Worm (Caenorhabditis elegans) whole organism, L4 larva: ENCODE results near the gene srd-46.

ENCODE experiments used
- F10B5.3 ChIP-seq: sonication (generic microtip); optimal IDR thresholded peaks from 2 replicates; lab custom pipeline; 2016; ENCODE audit warnings: mild to moderate bottlenecking, missing genetic modification characterization, missing compliant biosample characterization
- F37D6.2 ChIP-seq: sonication (generic microtip); optimal IDR thresholded peaks from 2 replicates; lab custom pipeline; 2016; ENCODE audit warnings: mild to moderate bottlenecking, missing genetic modification characterization, missing compliant biosample characterization
- T26A8.4 ChIP-seq: fragments of 200-800 bp; sonication (Bioruptor generic); IDR thresholded peaks from 2 replicates; pipeline ENCODE4 v1.3.6; 2022; ENCODE audit warnings: missing genetic modification characterization, missing compliant biosample characterization
- Y105C5A.15 ChIP-seq: fragments of 200-800 bp; sonication (Bioruptor generic); IDR thresholded peaks from 2 replicates; pipeline ENCODE4 v1.3.6; 2022; ENCODE audit warnings: missing genetic modification characterization, missing compliant biosample characterization
- ceh-20 ChIP-seq: fragments of 200-800 bp; sonication (Bioruptor generic); IDR thresholded peaks from 2 replicates; pipeline ENCODE4 v1.3.6; 2022; ENCODE audit warnings: missing genetic modification reagents, missing genetic modification characterization, missing compliant biosample characterization
- ceh-28 ChIP-seq: fragments of 150-350 bp; optimal IDR thresholded peaks from 2 replicates; lab custom pipeline; 2014; ENCODE audit warnings: missing biosample characterization, missing genetic modification reagents, missing genetic modification characterization
- ceh-32 ChIP-seq: sonication (generic microtip); optimal IDR thresholded peaks from 2 replicates; lab custom pipeline; 2016; ENCODE audit warnings: mild to moderate bottlenecking, missing genetic modification characterization, missing compliant biosample characterization; ENCODE audit not compliant: poor library complexity
- ceh-62 ChIP-seq: sonication (generic microtip); optimal IDR thresholded peaks from 2 replicates; lab custom pipeline; 2017; ENCODE audit warnings: missing biosample characterization, missing genetic modification characterization
- cey-2 ChIP-seq: sonication (generic microtip); optimal IDR thresholded peaks from 3 replicates; lab custom pipeline; 2017; ENCODE audit warnings: missing genetic modification characterization, mild to moderate bottlenecking, missing compliant biosample characterization, antibody characterized with exemption, borderline replicate concordance; ENCODE audit not compliant: insufficient read depth
- ctbp-1 ChIP-seq: fragments of 200-800 bp; sonication (Bioruptor generic); IDR thresholded peaks from 2 replicates; pipeline ENCODE4 v1.3.6; 2022; ENCODE audit warnings: missing genetic modification reagents, missing genetic modification characterization, missing compliant biosample characterization
- daf-19 ChIP-seq: fragments of 200-800 bp; sonication (Bioruptor generic); conservative IDR thresholded peaks from 2 replicates; pipeline ENCODE4 v1.3.6; 2022; ENCODE audit warnings: missing genetic modification characterization, missing compliant biosample characterization
- dmd-6 ChIP-seq: fragments of 200-800 bp; sonication (Bioruptor generic); IDR thresholded peaks from 2 replicates; pipeline ENCODE4 v1.3.6; 2022; ENCODE audit warnings: missing genetic modification reagents, missing genetic modification characterization, missing compliant biosample characterization
- dpl-1 ChIP-seq: fragments of 150-350 bp; optimal IDR thresholded peaks from 2 replicates; lab custom pipeline; 2014; ENCODE audit warnings: missing biosample characterization, missing genetic modification reagents, missing genetic modification characterization
- egl-27 ChIP-seq: sonication (generic microtip); optimal IDR thresholded peaks from 3 replicates; lab custom pipeline; 2017; ENCODE audit warnings: missing biosample characterization, missing genetic modification reagents, missing genetic modification characterization
- egl-43 ChIP-seq: fragments of 200-800 bp; sonication (Bioruptor generic); IDR thresholded peaks from 2 replicates; pipeline ENCODE4 v1.3.6; 2022; ENCODE audit warnings: missing genetic modification reagents, missing genetic modification characterization, missing compliant biosample characterization
- fkh-10 ChIP-seq: fragments of 150-350 bp; optimal IDR thresholded peaks from 2 replicates; lab custom pipeline; 2014; ENCODE audit warnings: missing biosample characterization, missing genetic modification reagents, missing genetic modification characterization
- gei-8 ChIP-seq: fragments of 200-800 bp; sonication (Bioruptor generic); optimal IDR thresholded peaks from 2 replicates; lab custom pipeline; 2018; ENCODE audit warnings: mild to moderate bottlenecking, missing genetic modification characterization, missing compliant biosample characterization
- hlh-11 ChIP-seq: fragments of 200-800 bp; sonication (Bioruptor generic); optimal IDR thresholded peaks from 2 replicates; lab custom pipeline; 2018; ENCODE audit warnings: mild to moderate bottlenecking, missing genetic modification characterization, missing compliant biosample characterization
- hlh-30 ChIP-seq: sonication (generic microtip); optimal IDR thresholded peaks from 2 replicates; lab custom pipeline; 2017; ENCODE audit warnings: antibody characterized with exemption, mild to moderate bottlenecking, missing genetic modification characterization, missing compliant biosample characterization; ENCODE audit not compliant: insufficient read depth
- hmg-1.1 ChIP-seq: fragments of 200-800 bp; sonication (Bioruptor generic); IDR thresholded peaks from 2 replicates; pipeline ENCODE4 v1.3.6; 2022; ENCODE audit warnings: missing genetic modification reagents, missing genetic modification characterization, missing compliant biosample characterization
- lim-7 ChIP-seq: fragments of 200-800 bp; sonication (Bioruptor generic); IDR thresholded peaks from 2 replicates; pipeline ENCODE4 v1.3.6; 2022; ENCODE audit warnings: missing genetic modification characterization, missing compliant biosample characterization
- lin-13 ChIP-seq: fragments of 150-350 bp; optimal IDR thresholded peaks from 2 replicates; lab custom pipeline; 2014; ENCODE audit warnings: missing biosample characterization, missing genetic modification reagents, missing genetic modification characterization
- lin-15B ChIP-seq: fragments of 150-350 bp; sonication (generic microtip); optimal IDR thresholded peaks from 3 replicates; lab custom pipeline; 2014; ENCODE audit warnings: missing biosample characterization, missing genetic modification characterization
- lsy-2 ChIP-seq, 2 experiments: fragments of 150-350 bp in 1 of 2; sonication (generic microtip) in 1 of 2; optimal IDR thresholded peaks; 2 replicates each; lab custom pipeline; 2014 to 2017; ENCODE audit warnings: missing biosample characterization in 2 of 2, missing genetic modification characterization in 2 of 2
- madf-9 ChIP-seq: fragments of 200-800 bp; sonication (Bioruptor generic); conservative IDR thresholded peaks from 2 replicates; pipeline ENCODE4 v1.3.6; 2022; ENCODE audit warnings: missing genetic modification reagents, missing genetic modification characterization, missing compliant biosample characterization
- mdl-1 ChIP-seq, 2 experiments: fragments of 150-350 bp in 1 of 2; sonication (generic microtip) in 1 of 2; optimal IDR thresholded peaks; 2 replicates each; lab custom pipeline; 2014 to 2017; ENCODE audit warnings: missing biosample characterization in 2 of 2, missing genetic modification characterization in 2 of 2
- mep-1 ChIP-seq: fragments of 150-350 bp; sonication (generic microtip); optimal IDR thresholded peaks from 3 replicates; lab custom pipeline; 2014; ENCODE audit warnings: missing biosample characterization, missing genetic modification characterization
- mxl-2 ChIP-seq: fragments of 200-800 bp; sonication (Bioruptor generic); conservative IDR thresholded peaks from 2 replicates; pipeline ENCODE4 v1.3.6; 2022; ENCODE audit warnings: missing genetic modification reagents, missing genetic modification characterization, missing compliant biosample characterization
- mxl-3 ChIP-seq: fragments of 200-800 bp; sonication (Bioruptor generic); optimal IDR thresholded peaks from 2 replicates; lab custom pipeline; 2018; ENCODE audit warnings: mild to moderate bottlenecking, missing genetic modification characterization, missing compliant biosample characterization
- nhr-102 ChIP-seq: sonication (generic microtip); optimal IDR thresholded peaks from 2 replicates; lab custom pipeline; 2016; ENCODE audit warnings: mild to moderate bottlenecking, missing genetic modification characterization, moderate library complexity, missing compliant biosample characterization
- nhr-11 ChIP-seq: fragments of 150-350 bp; optimal IDR thresholded peaks from 2 replicates; lab custom pipeline; 2014; ENCODE audit warnings: missing biosample characterization, missing genetic modification characterization
- nhr-111 ChIP-seq: fragments of 200-800 bp; sonication (Bioruptor generic); optimal IDR thresholded peaks from 2 replicates; lab custom pipeline; 2018; ENCODE audit warnings: mild to moderate bottlenecking, missing genetic modification characterization, missing compliant biosample characterization
- nhr-237 ChIP-seq: sonication (generic microtip); optimal IDR thresholded peaks from 2 replicates; lab custom pipeline; 2017; ENCODE audit warnings: missing biosample characterization, missing genetic modification characterization
- nhr-25 ChIP-seq: sonication (generic microtip); optimal IDR thresholded peaks from 2 replicates; lab custom pipeline; 2017; ENCODE audit warnings: missing genetic modification characterization, mild to moderate bottlenecking, missing compliant biosample characterization, antibody characterized with exemption, moderate library complexity, borderline replicate concordance; ENCODE audit not compliant: insufficient read depth
- nhr-28 ChIP-seq: fragments of 150-350 bp; optimal IDR thresholded peaks from 2 replicates; lab custom pipeline; 2014; ENCODE audit warnings: missing biosample characterization, missing genetic modification characterization
- nhr-41 ChIP-seq: fragments of 200-800 bp; sonication (Bioruptor generic); IDR thresholded peaks from 2 replicates; pipeline ENCODE4 v1.3.6; 2022; ENCODE audit warnings: missing genetic modification reagents, missing genetic modification characterization, missing compliant biosample characterization
- nhr-42 ChIP-seq: fragments of 200-800 bp; sonication (Bioruptor generic); IDR thresholded peaks from 2 replicates; pipeline ENCODE4 v1.3.6; 2022; ENCODE audit warnings: missing genetic modification characterization, missing compliant biosample characterization
- nhr-6 ChIP-seq: fragments of 150-350 bp; optimal IDR thresholded peaks from 2 replicates; lab custom pipeline; 2014; ENCODE audit warnings: missing biosample characterization, missing genetic modification characterization
- php-3 ChIP-seq: fragments of 200-800 bp; sonication (Bioruptor generic); IDR thresholded peaks from 2 replicates; pipeline ENCODE4 v1.3.6; 2022; ENCODE audit warnings: missing genetic modification reagents, missing genetic modification characterization, missing compliant biosample characterization
- rbr-2 ChIP-seq: sonication (generic microtip); optimal IDR thresholded peaks from 2 replicates; lab custom pipeline; 2016; ENCODE audit warnings: missing genotype, missing genetic modification characterization, missing compliant biosample characterization
- sdz-12 ChIP-seq: fragments of 200-800 bp; sonication (Bioruptor generic); optimal IDR thresholded peaks from 2 replicates; lab custom pipeline; 2018; ENCODE audit warnings: mild to moderate bottlenecking, missing genetic modification characterization, missing compliant biosample characterization
- snpc-4 ChIP-seq: fragments of 150-350 bp; optimal IDR thresholded peaks from 2 replicates; lab custom pipeline; 2014; ENCODE audit warnings: missing biosample characterization, missing genetic modification characterization
- spr-1 ChIP-seq: sonication (generic microtip); optimal IDR thresholded peaks from 2 replicates; lab custom pipeline; 2016; ENCODE audit warnings: mild to moderate bottlenecking, missing genetic modification characterization, missing compliant biosample characterization
- vab-7 ChIP-seq: fragments of 200-800 bp; sonication (Bioruptor generic); IDR thresholded peaks from 2 replicates; pipeline ENCODE4 v1.3.6; 2022; ENCODE audit warnings: missing genetic modification reagents, missing genetic modification characterization, missing compliant biosample characterization
- zfp-2 ChIP-seq: sonication (generic microtip); optimal IDR thresholded peaks from 2 replicates; lab custom pipeline; 2016; ENCODE audit warnings: mild to moderate bottlenecking, missing genetic modification characterization, missing compliant biosample characterization
- ztf-11 ChIP-seq: fragments of 150-350 bp; optimal IDR thresholded peaks from 2 replicates; lab custom pipeline; 2014; ENCODE audit warnings: missing biosample characterization, missing genetic modification characterization

srd-46 gene

ce11 chrX:12360444-12360843 lies 28.5 kb downstream of the srd-46 start, which contains the start of the genes nspc-15 and F19H6.6:
TSS of gene nspc-15 (plus strand) at chrX:12360744.
TSS of gene F19H6.6 (plus strand) at chrX:12360827.
- TF ChIP-seq dpl-1 (GFP tag; lab: Kevin White, UChicago) (no peak), daf-19 (GFP tag; lab: Robert Waterston, UW) (no peak), mep-1 (no peak), vab-7 (GFP tag; lab: Robert Waterston, UW) (no peak), egl-43 (GFP tag; lab: Robert Waterston, UW) (no peak), dmd-6 (GFP tag; lab: Robert Waterston, UW) (no peak), nhr-6 (tag; lab: Kevin White, UChicago) (no peak), rbr-2 (tag; lab: Kevin White, UChicago) (no peak), ztf-11 (tag; lab: Kevin White, UChicago) (no peak), hmg-1.1 (GFP tag; lab: Robert Waterston, UW) (no peak)

- peak; percentile 99 for TF ChIP-seq rbr-2 (tag; lab: Kevin White, UChicago)
- peak; percentile 89 for TF ChIP-seq mxl-3
- peak; percentile 95 for TF ChIP-seq F10B5.3 (tag; lab: Kevin White, UChicago)
- peak; percentile 84; the same call in 1 of the 2 replicates for TF ChIP-seq vab-7 (GFP tag; lab: Robert Waterston, UW)
- TF ChIP-seq mep-1, result peak; percentile 100
- TF ChIP-seq nhr-11 (tag; lab: Kevin White, UChicago), result peak; percentile 97
- peak; percentile 75 for TF ChIP-seq gei-8 (GFP tag; lab: Kevin White, UChicago)
- TF ChIP-seq ceh-62 (tag; lab: Kevin White, UChicago), result peak; percentile 40
- TF ChIP-seq nhr-111, result no peak
- peak; percentile 13 for TF ChIP-seq lin-15B (tag; lab: Kevin White, UChicago)
- TF ChIP-seq lim-7 (GFP tag; lab: Robert Waterston, UW), result no peak
- peak; percentile 98 for TF ChIP-seq ctbp-1 (GFP tag; lab: Robert Waterston, UW)
- peak; percentile 98 for TF ChIP-seq ceh-28 (tag; lab: Kevin White, UChicago)
- peak; percentile 86 for TF ChIP-seq cey-2 (tag; lab: Kevin White, UChicago)
- TF ChIP-seq lsy-2 (tag; optimal IDR thresholded peaks at IDR 0.05; lab: Kevin White, UChicago), result peak; percentile 94 to 97
- TF ChIP-seq php-3 (GFP tag; lab: Robert Waterston, UW), result peak; percentile 93; the same call in 1 of the 2 replicates
- TF ChIP-seq hlh-30 (tag; lab: Kevin White, UChicago), result peak; percentile 93
- peak; percentile 96 for TF ChIP-seq lin-13 (GFP tag; lab: Kevin White, UChicago)
- peak; percentile 70; the same call in 1 of the 2 replicates for TF ChIP-seq Y105C5A.15
- peak; percentile 97 for TF ChIP-seq nhr-42 (GFP tag; lab: Robert Waterston, UW)
- peak; percentile 67 for TF ChIP-seq daf-19 (GFP tag; lab: Robert Waterston, UW)
- TF ChIP-seq mdl-1 (tag; optimal IDR thresholded peaks at IDR 0.05; lab: Kevin White, UChicago), result peak; percentile 87 to 89
- TF ChIP-seq ztf-11 (tag; lab: Kevin White, UChicago), result peak; percentile 56
- TF ChIP-seq sdz-12 (GFP tag; lab: Kevin White, UChicago), result no peak
- peak; percentile 76 for TF ChIP-seq zfp-2 (tag; lab: Kevin White, UChicago)
- TF ChIP-seq nhr-41 (GFP tag; lab: Robert Waterston, UW), result peak; percentile 72; the same call in 1 of the 2 replicates
- peak; percentile 95 for TF ChIP-seq madf-9 (GFP tag; lab: Robert Waterston, UW)
- TF ChIP-seq hlh-11, result peak; percentile 96
- peak; percentile 84 for TF ChIP-seq nhr-25
- TF ChIP-seq dmd-6 (GFP tag; lab: Robert Waterston, UW), result peak; percentile 97
- TF ChIP-seq spr-1 (tag; lab: Kevin White, UChicago), result peak; percentile 96
- TF ChIP-seq egl-27 (tag; lab: Kevin White, UChicago), result peak; percentile 69
- TF ChIP-seq T26A8.4, result peak; percentile 99
- peak; percentile 100 for TF ChIP-seq fkh-10 (GFP tag; lab: Kevin White, UChicago)
- TF ChIP-seq mxl-2, result peak; percentile 83
- TF ChIP-seq ceh-20 (GFP tag; lab: Robert Waterston, UW), result peak; percentile 97
- peak; percentile 98 for TF ChIP-seq F37D6.2 (tag; lab: Kevin White, UChicago)
- TF ChIP-seq ceh-32 (tag; lab: Kevin White, UChicago), result peak; percentile 89
- TF ChIP-seq nhr-102 (tag; lab: Kevin White, UChicago), result peak; percentile 99
- peak; percentile 90 for TF ChIP-seq nhr-237
- TF ChIP-seq snpc-4, result peak; percentile 50
- TF ChIP-seq nhr-28 (tag; lab: Kevin White, UChicago), result peak; percentile 91
Measured at ce11 chrX:12362951-12363486, 31.1 kb downstream of the srd-46 start.
